Worm (Caenorhabditis elegans) whole organism, L2 larva: ENCODE results near the gene brp-1.

Experiments
- C34F6.9 ChIP-seq: fragments of 150-350 bp; optimal IDR thresholded peaks from 2 replicates; lab custom pipeline; 2014; ENCODE audit warnings: missing biosample characterization, missing genetic modification characterization
- F13H6.1 ChIP-seq: sonication (generic microtip); optimal IDR thresholded peaks from 2 replicates; lab custom pipeline; 2016; ENCODE audit warnings: missing genetic modification characterization, missing compliant biosample characterization
- R02D3.7 ChIP-seq: fragments of 150-350 bp; optimal IDR thresholded peaks from 2 replicates; lab custom pipeline; 2014; ENCODE audit warnings: missing biosample characterization, missing genetic modification characterization
- Y55F3AM.14 ChIP-seq: fragments of 200-800 bp; sonication (Bioruptor generic); optimal IDR thresholded peaks from 2 replicates; lab custom pipeline; 2018; ENCODE audit warnings: mild to moderate bottlenecking, missing genetic modification characterization, missing compliant biosample characterization
- ZK546.5 ChIP-seq: sonication (generic microtip); optimal IDR thresholded peaks from 2 replicates; lab custom pipeline; 2017; ENCODE audit warnings: missing biosample characterization, missing genetic modification characterization
- alr-1 ChIP-seq: fragments of 150-350 bp; optimal IDR thresholded peaks from 2 replicates; lab custom pipeline; 2014; ENCODE audit warnings: missing biosample characterization, missing genetic modification characterization
- aly-2 ChIP-seq: fragments of 150-350 bp; optimal IDR thresholded peaks from 2 replicates; lab custom pipeline; 2014; ENCODE audit warnings: missing biosample characterization, missing genetic modification characterization
- blmp-1 ChIP-seq: sonication (generic microtip); optimal IDR thresholded peaks from 2 replicates; lab custom pipeline; 2017; ENCODE audit warnings: missing genetic modification characterization, mild to moderate bottlenecking, missing compliant biosample characterization, antibody characterized with exemption, moderate library complexity; ENCODE audit not compliant: insufficient read depth
- ceh-16 ChIP-seq: fragments of 150-350 bp; optimal IDR thresholded peaks from 2 replicates; lab custom pipeline; 2014; ENCODE audit warnings: missing biosample characterization, missing genetic modification characterization
- crh-2 ChIP-seq: sonication (generic microtip); optimal IDR thresholded peaks from 2 replicates; lab custom pipeline; 2017; ENCODE audit warnings: missing biosample characterization, missing genetic modification characterization
- egl-27 ChIP-seq: sonication (generic microtip); optimal IDR thresholded peaks from 3 replicates; lab custom pipeline; 2017; ENCODE audit warnings: missing biosample characterization, missing genetic modification reagents, missing genetic modification characterization
- elt-1 ChIP-seq: fragments of 150-350 bp; optimal IDR thresholded peaks from 2 replicates; lab custom pipeline; 2014; ENCODE audit warnings: missing biosample characterization, missing genetic modification characterization
- elt-3 ChIP-seq: sonication (generic microtip); optimal IDR thresholded peaks from 2 replicates; lab custom pipeline; 2017; ENCODE audit warnings: missing biosample characterization, missing genetic modification characterization
- fos-1 ChIP-seq: fragments of 150-350 bp; optimal IDR thresholded peaks from 2 replicates; lab custom pipeline; 2014; ENCODE audit warnings: missing biosample characterization, missing genetic modification characterization
- gmeb-1 ChIP-seq: fragments of 150-350 bp; optimal IDR thresholded peaks from 2 replicates; lab custom pipeline; 2014; ENCODE audit warnings: missing biosample characterization, missing genetic modification characterization
- lin-13 ChIP-seq: fragments of 150-350 bp; optimal IDR thresholded peaks from 2 replicates; lab custom pipeline; 2014; ENCODE audit warnings: missing biosample characterization, missing genetic modification reagents, missing genetic modification characterization
- lsy-2 ChIP-seq, 2 experiments: fragments of 150-350 bp in 1 of 2; sonication (generic microtip) in 1 of 2; optimal IDR thresholded peaks; 2 replicates each; lab custom pipeline; 2014 to 2017; ENCODE audit warnings: missing biosample characterization in 2 of 2, missing genetic modification characterization in 2 of 2
- mab-5 ChIP-seq: fragments of 150-350 bp; optimal IDR thresholded peaks from 2 replicates; lab custom pipeline; 2014; ENCODE audit warnings: missing biosample characterization, missing genetic modification characterization
- mdl-1 ChIP-seq, 2 experiments: fragments of 150-350 bp in 1 of 2; sonication (generic microtip) in 1 of 2; optimal IDR thresholded peaks; 2 replicates each; lab custom pipeline; 2017; ENCODE audit warnings: missing biosample characterization in 2 of 2, missing genetic modification characterization in 2 of 2
- nhr-11 ChIP-seq: fragments of 150-350 bp; optimal IDR thresholded peaks from 2 replicates; lab custom pipeline; 2014; ENCODE audit warnings: missing biosample characterization, missing genetic modification characterization
- nhr-12 ChIP-seq: fragments of 150-350 bp; optimal IDR thresholded peaks from 2 replicates; lab custom pipeline; 2014; ENCODE audit warnings: missing biosample characterization, missing genetic modification characterization
- nhr-129 ChIP-seq: fragments of 150-350 bp; optimal IDR thresholded peaks from 2 replicates; lab custom pipeline; 2014; ENCODE audit warnings: missing biosample characterization, missing genetic modification characterization
- nhr-21 ChIP-seq: fragments of 150-350 bp; optimal IDR thresholded peaks from 2 replicates; lab custom pipeline; 2014; ENCODE audit warnings: missing biosample characterization, missing genetic modification characterization
- nhr-237 ChIP-seq: fragments of 150-350 bp; optimal IDR thresholded peaks from 2 replicates; lab custom pipeline; 2014; ENCODE audit warnings: missing biosample characterization, missing genetic modification characterization
- nhr-25 ChIP-seq: fragments of 150-350 bp; sonication (generic microtip); optimal IDR thresholded peaks from 3 replicates; lab custom pipeline; 2014; ENCODE audit warnings: missing biosample characterization, missing genetic modification characterization
- peb-1 ChIP-seq: fragments of 150-350 bp; optimal IDR thresholded peaks from 2 replicates; lab custom pipeline; 2014; ENCODE audit warnings: missing biosample characterization, missing genetic modification characterization
- sem-4 ChIP-seq: fragments of 150-350 bp; optimal IDR thresholded peaks from 2 replicates; lab custom pipeline; 2014; ENCODE audit warnings: missing biosample characterization, missing genetic modification reagents, missing genetic modification characterization
- skn-1 ChIP-seq: sonication (generic microtip); optimal IDR thresholded peaks from 2 replicates; lab custom pipeline; 2017; ENCODE audit warnings: missing biosample characterization, missing genetic modification characterization
- sma-3 ChIP-seq: sonication (generic microtip); optimal IDR thresholded peaks from 2 replicates; lab custom pipeline; 2016; ENCODE audit warnings: missing genetic modification reagents, missing genetic modification characterization, missing compliant biosample characterization
- sma-9 ChIP-seq, 2 experiments: fragments of 150-350 bp in 1 of 2; sonication (generic microtip) in 1 of 2; optimal IDR thresholded peaks; 2 replicates each; lab custom pipeline; 2014 to 2016; ENCODE audit warnings: missing genetic modification characterization in 2 of 2, mild to moderate bottlenecking in 1 of 2, missing biosample characterization in 1 of 2, missing compliant biosample characterization in 1 of 2, missing genetic modification reagents in 1 of 2, moderate library complexity in 1 of 2
- snpc-4 ChIP-seq: fragments of 150-350 bp; optimal IDR thresholded peaks from 2 replicates; lab custom pipeline; 2014; ENCODE audit warnings: missing biosample characterization, missing genetic modification characterization
- unc-39 ChIP-seq: fragments of 150-350 bp; optimal IDR thresholded peaks from 2 replicates; lab custom pipeline; 2014; ENCODE audit warnings: missing biosample characterization, missing genetic modification characterization
- unc-55 ChIP-seq: fragments of 150-350 bp; sonication (generic microtip); optimal IDR thresholded peaks from 3 replicates; lab custom pipeline; 2014; ENCODE audit warnings: missing biosample characterization, missing genetic modification reagents, missing genetic modification characterization
- unc-62 ChIP-seq: fragments of 150-350 bp; optimal IDR thresholded peaks from 2 replicates; lab custom pipeline; 2014; ENCODE audit warnings: missing biosample characterization, missing genetic modification reagents, missing genetic modification characterization
- ztf-11 ChIP-seq: sonication (generic microtip); optimal IDR thresholded peaks from 2 replicates; lab custom pipeline; 2017; ENCODE audit warnings: missing biosample characterization, missing genetic modification characterization

The brp-1 gene

DNA sequence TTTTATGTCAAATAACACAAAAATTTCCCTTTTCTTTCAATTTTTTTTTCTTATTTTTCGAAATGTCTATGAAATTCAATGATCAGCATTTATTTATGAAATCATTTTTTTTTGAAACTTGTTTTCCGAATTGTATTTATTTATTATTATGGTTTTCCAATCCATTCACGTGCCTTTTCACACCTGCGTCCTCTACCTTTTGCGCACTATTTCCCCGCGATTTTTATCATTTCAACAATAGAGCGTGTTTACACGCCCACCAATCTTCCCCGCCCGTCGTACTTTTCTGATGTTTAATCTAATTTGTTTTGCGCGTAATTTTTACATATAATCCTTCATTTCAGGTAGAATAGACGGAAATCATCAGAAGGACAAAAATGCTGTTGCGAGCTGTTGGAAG, 30.5 kb upstream of the brp-1 start, which contains the start of gene wah-1:
TSS of gene wah-1 (plus strand) at position 345 of the 400 bp plus-strand sequence.
- TF ChIP-seq elt-3 (tag; lab: Kevin White, UChicago): no peak
- TF ChIP-seq egl-27 (tag; lab: Kevin White, UChicago): no peak
- TF ChIP-seq mdl-1 (tag; optimal IDR thresholded peaks at IDR 0.05; lab: Kevin White, UChicago): peak in 1 of 2 experiments; percentile 50
- peak; percentile 7 for TF ChIP-seq crh-2 (tag; lab: Kevin White, UChicago)
- peak; percentile 21 for TF ChIP-seq nhr-21 (tag; lab: Kevin White, UChicago)
- peak; percentile 8 for TF ChIP-seq sma-3 (GFP tag; lab: Kevin White, UChicago)
- peak; percentile 27 for TF ChIP-seq C34F6.9 (tag; lab: Kevin White, UChicago)
- peak; percentile 2 for TF ChIP-seq unc-55 (GFP tag; lab: Kevin White, UChicago)

DNA sequence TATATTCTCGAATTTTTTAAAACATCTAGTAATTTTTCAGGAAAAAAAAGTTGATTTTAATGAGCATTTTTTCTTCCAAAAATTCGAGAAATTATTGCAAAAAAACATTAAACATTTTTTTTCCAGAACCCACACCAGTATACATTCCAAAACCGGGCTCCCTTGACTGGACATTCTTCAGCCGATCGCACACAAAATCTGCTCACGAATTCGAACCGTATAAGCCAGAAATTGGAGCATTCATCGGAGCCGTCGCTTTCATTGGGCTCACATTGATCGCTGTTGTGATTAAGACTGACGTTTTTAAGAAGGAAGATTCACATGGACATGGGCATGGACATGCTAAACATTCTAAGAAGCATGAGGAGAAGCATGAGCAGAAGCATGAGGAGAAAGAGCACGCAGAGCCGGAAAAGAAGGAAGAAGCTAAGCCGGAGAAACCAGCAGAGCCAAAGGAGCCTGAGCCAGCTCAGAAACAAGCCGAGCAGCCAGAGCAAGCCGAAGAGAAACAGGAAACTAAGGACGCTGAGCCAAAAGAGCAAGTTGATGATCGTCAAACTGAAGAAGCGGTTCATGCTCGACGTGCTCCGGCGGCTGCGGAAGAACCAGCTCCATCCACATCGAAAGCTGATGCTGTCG, 28.6 kb upstream of the brp-1 start:
- no peak for TF ChIP-seq skn-1 (tag; lab: Kevin White, UChicago)
- TF ChIP-seq nhr-129 (tag; lab: Kevin White, UChicago): no peak
- TF ChIP-seq nhr-11: no peak
- TF ChIP-seq C34F6.9 (tag; lab: Kevin White, UChicago): no peak
- TF ChIP-seq crh-2 (tag; lab: Kevin White, UChicago): no peak
- no peak for TF ChIP-seq sma-3 (GFP tag; lab: Kevin White, UChicago)
- no peak for TF ChIP-seq sma-9 (GFP tag; optimal IDR thresholded peaks at IDR 0.05; lab: Kevin White, UChicago)
- TF ChIP-seq sma-9 (tag; optimal IDR thresholded peaks at IDR 0.05; lab: Kevin White, UChicago): no peak
- TF ChIP-seq nhr-12 (tag; lab: Kevin White, UChicago): no peak
- no peak for TF ChIP-seq nhr-25

DNA sequence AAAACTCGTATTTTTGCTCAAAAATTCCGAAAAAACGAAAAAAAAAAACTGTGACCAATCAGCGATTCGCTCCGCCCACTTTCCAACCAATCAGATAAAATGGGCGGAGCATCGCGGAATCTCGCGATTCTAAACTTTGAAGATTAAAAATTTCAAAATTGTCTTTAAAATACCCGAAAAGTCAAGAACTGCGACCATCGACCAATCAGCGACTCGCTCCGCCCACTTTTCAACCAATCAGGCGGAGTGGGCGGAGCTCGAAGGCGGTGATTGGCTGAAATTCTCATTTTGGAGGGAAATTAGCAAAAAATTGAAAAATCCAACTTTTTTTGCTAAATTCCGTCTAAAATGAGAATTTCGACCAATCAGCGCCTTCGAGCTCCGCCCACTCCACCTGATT, 24.6 kb upstream of the brp-1 start:
- TF ChIP-seq crh-2 (tag; lab: Kevin White, UChicago) (no peak), nhr-25 (no peak), peb-1 (tag; lab: Kevin White, UChicago) (no peak), ZK546.5 (tag; lab: Kevin White, UChicago) (no peak), nhr-129 (tag; lab: Kevin White, UChicago) (no peak)

DNA sequence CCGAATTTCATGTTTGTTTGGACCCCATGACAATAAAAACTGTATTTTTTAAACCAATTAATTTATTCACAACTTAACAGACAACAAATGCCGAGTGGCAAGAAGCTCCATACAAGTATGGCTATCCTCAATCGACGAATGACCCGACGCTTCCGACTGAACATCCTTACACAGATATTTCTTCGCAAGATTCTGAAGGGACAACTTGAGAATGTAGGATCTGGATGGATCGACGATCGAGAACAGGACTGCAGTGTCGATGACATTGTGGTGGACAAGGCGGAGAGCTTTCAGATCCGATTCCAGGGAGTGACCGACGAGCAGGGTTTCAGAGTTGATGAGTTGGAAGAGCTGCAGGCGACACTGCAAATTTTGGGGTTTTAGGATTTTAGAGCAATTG, 20.8 kb upstream of the brp-1 start:
- no peak for TF ChIP-seq snpc-4 (tag; lab: Kevin White, UChicago)
- no peak for TF ChIP-seq nhr-237 (tag; lab: Kevin White, UChicago)
- no peak for TF ChIP-seq sma-9 (GFP tag; optimal IDR thresholded peaks at IDR 0.05; lab: Kevin White, UChicago)
- TF ChIP-seq sma-9 (tag; optimal IDR thresholded peaks at IDR 0.05; lab: Kevin White, UChicago): no peak
- no peak for TF ChIP-seq sem-4 (tag; lab: Kevin White, UChicago)
- no peak for TF ChIP-seq lin-13 (GFP tag; lab: Kevin White, UChicago)
- no peak for TF ChIP-seq aly-2 (tag; lab: Kevin White, UChicago)
- no peak for TF ChIP-seq nhr-25
- TF ChIP-seq ceh-16 (tag; lab: Kevin White, UChicago): no peak
- no peak for TF ChIP-seq sma-3 (GFP tag; lab: Kevin White, UChicago)
- no peak for TF ChIP-seq F13H6.1 (tag; lab: Kevin White, UChicago)
- no peak for TF ChIP-seq mab-5 (tag; lab: Kevin White, UChicago)
- TF ChIP-seq lsy-2 (tag; optimal IDR thresholded peaks at IDR 0.05; lab: Kevin White, UChicago): no peak

DNA sequence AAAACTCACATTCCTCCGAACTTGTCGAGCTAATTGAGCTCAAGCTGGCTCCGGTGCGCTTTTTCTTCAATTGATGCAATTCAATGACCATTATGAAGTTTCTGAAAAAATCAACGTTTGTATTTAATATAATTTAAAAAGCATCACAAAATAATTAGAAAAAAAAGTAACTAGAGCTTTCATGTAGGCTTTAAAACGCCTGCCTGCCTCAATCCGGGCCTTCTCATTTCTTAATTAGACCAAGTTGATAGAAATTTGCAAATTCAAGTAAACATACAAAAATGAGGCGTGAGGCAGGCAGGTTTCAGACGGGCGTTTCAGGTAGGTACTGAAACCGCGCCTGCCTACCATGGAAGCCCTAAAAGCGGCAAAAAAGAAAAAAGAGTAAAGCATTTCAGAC, 17.5 kb upstream of the brp-1 start, which contains the start of gene Y56A3A.33:
TSS of gene Y56A3A.33 (minus strand) at position 101 of the 400 bp plus-strand sequence.
- TF ChIP-seq alr-1 (tag; lab: Kevin White, UChicago): no peak
- TF ChIP-seq nhr-129 (tag; lab: Kevin White, UChicago): no peak
- TF ChIP-seq Y55F3AM.14 (GFP tag; lab: Kevin White, UChicago): no peak
- TF ChIP-seq ztf-11: no peak
- TF ChIP-seq R02D3.7 (tag; lab: Kevin White, UChicago): no peak
- TF ChIP-seq gmeb-1 (tag; lab: Kevin White, UChicago): no peak

DNA sequence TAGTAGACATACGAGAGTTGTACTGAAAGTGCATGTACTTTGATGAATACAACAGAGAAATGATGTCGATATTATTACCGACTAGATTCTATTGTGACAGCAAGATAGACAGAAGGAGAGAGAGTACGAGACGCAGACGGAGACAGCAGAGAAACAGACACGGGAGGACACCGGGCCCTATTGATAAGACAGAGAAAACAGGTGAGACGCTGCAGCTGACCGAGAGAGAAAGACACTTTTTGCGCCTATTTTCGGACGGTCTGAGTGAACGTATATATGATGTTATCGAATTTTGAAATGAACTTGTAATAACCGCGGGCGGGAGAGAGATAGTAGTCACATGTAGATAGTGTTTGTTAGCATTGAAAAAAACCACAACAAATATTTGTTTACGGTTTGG, 17.1 kb upstream of the brp-1 start:
- TF ChIP-seq mab-5 (tag; lab: Kevin White, UChicago): no peak
- no peak for TF ChIP-seq ceh-16 (tag; lab: Kevin White, UChicago)
- TF ChIP-seq lsy-2 (tag; optimal IDR thresholded peaks at IDR 0.05; lab: Kevin White, UChicago): peak in 1 of 2 experiments; percentile 29
- no peak for TF ChIP-seq elt-1
- no peak for TF ChIP-seq Y55F3AM.14 (GFP tag; lab: Kevin White, UChicago)
- peak; percentile 62 for TF ChIP-seq sem-4 (tag; lab: Kevin White, UChicago)
- TF ChIP-seq ztf-11: no peak
- TF ChIP-seq nhr-12 (tag; lab: Kevin White, UChicago): no peak
- TF ChIP-seq crh-2 (tag; lab: Kevin White, UChicago): peak; percentile 21
- TF ChIP-seq F13H6.1 (tag; lab: Kevin White, UChicago): peak; percentile 69
- TF ChIP-seq egl-27 (tag; lab: Kevin White, UChicago): peak; percentile 41
- no peak for TF ChIP-seq nhr-11
- peak; percentile 68 for TF ChIP-seq gmeb-1 (tag; lab: Kevin White, UChicago)
- no peak for TF ChIP-seq unc-62 (GFP tag; lab: Kevin White, UChicago)
- TF ChIP-seq unc-39 (tag; lab: Kevin White, UChicago): no peak
- peak; percentile 74 for TF ChIP-seq fos-1 (tag; lab: Kevin White, UChicago)
- peak; percentile 42 for TF ChIP-seq nhr-25
- peak in 1 of 2 experiments; percentile 19 for TF ChIP-seq mdl-1 (tag; optimal IDR thresholded peaks at IDR 0.05; lab: Kevin White, UChicago)
- TF ChIP-seq blmp-1 (tag; lab: Kevin White, UChicago): peak; percentile 51
- TF ChIP-seq nhr-129 (tag; lab: Kevin White, UChicago): peak; percentile 63
- TF ChIP-seq snpc-4 (tag; lab: Kevin White, UChicago): no peak
- TF ChIP-seq C34F6.9 (tag; lab: Kevin White, UChicago): peak; percentile 21
- peak; percentile 87 for TF ChIP-seq sma-9 (GFP tag; optimal IDR thresholded peaks at IDR 0.05; lab: Kevin White, UChicago)
- TF ChIP-seq sma-9 (tag; optimal IDR thresholded peaks at IDR 0.05; lab: Kevin White, UChicago): no peak
- TF ChIP-seq peb-1 (tag; lab: Kevin White, UChicago): no peak
- TF ChIP-seq sma-3 (GFP tag; lab: Kevin White, UChicago): peak; percentile 64
- peak; percentile 64 for TF ChIP-seq nhr-21 (tag; lab: Kevin White, UChicago)
- no peak for TF ChIP-seq elt-3 (tag; lab: Kevin White, UChicago)
